Worm (Caenorhabditis elegans) whole organism, L1 larva: ENCODE data around the gene hmg-5.

Source experiments
- aha-1 ChIP-seq: fragments of 150-350 bp; optimal IDR thresholded peaks from 2 replicates; lab custom pipeline; 2014; ENCODE audit warnings: missing biosample characterization, missing genetic modification characterization
- aly-2 ChIP-seq: fragments of 150-350 bp; optimal IDR thresholded peaks from 2 replicates; lab custom pipeline; 2014; ENCODE audit warnings: missing biosample characterization, missing genetic modification characterization
- ceh-63 ChIP-seq: fragments of 200-800 bp; sonication (Bioruptor generic); optimal IDR thresholded peaks from 2 replicates; lab custom pipeline; 2018; ENCODE audit warnings: mild to moderate bottlenecking, missing genetic modification characterization, missing compliant biosample characterization
- ceh-82 ChIP-seq, 3 experiments: fragments of 150-350 bp in 1 of 3; sonication (generic microtip) in 2 of 3; optimal IDR thresholded peaks; 2 replicates each; lab custom pipeline; 2014 to 2017; ENCODE audit warnings: missing biosample characterization in 3 of 3, missing genetic modification characterization in 3 of 3
- dpl-1 ChIP-seq, 3 experiments: fragments of 150-350 bp in 2 of 3; sonication (generic microtip) in 1 of 3; optimal IDR thresholded peaks; 2 replicates each; lab custom pipeline; 2014 to 2017; ENCODE audit warnings: missing biosample characterization in 3 of 3, missing genetic modification characterization in 3 of 3, missing genetic modification reagents in 3 of 3
- elt-3 ChIP-seq, 6 experiments: fragments of 150-350 bp in 1 of 6; sonication (generic microtip); optimal IDR thresholded peaks; 2 replicates each; lab custom pipeline; 2017 to 2018; ENCODE audit warnings: missing biosample characterization in 6 of 6, missing genetic modification characterization in 6 of 6, inconsistent platforms in 1 of 6
- isw-1 ChIP-seq: fragments of 200-800 bp; sonication (Bioruptor generic); IDR thresholded peaks from 2 replicates; pipeline ENCODE4 v1.3.6; 2022; ENCODE audit warnings: missing genetic modification characterization, missing compliant biosample characterization
- lin-14 ChIP-seq: fragments of 200-800 bp; sonication (Bioruptor generic); optimal IDR thresholded peaks from 2 replicates; lab custom pipeline; 2018; ENCODE audit warnings: mild to moderate bottlenecking, missing genetic modification characterization, moderate library complexity, missing compliant biosample characterization
- lin-39 ChIP-seq: fragments of 150-350 bp; optimal IDR thresholded peaks from 2 replicates; lab custom pipeline; 2014; ENCODE audit warnings: missing biosample characterization, missing genetic modification reagents, missing genetic modification characterization
- lsy-2 ChIP-seq, 2 experiments: fragments of 150-350 bp; optimal IDR thresholded peaks; 2 replicates each; lab custom pipeline; 2014; ENCODE audit warnings: missing biosample characterization in 2 of 2, missing genetic modification characterization in 2 of 2
- nhr-12 ChIP-seq: sonication (generic microtip); optimal IDR thresholded peaks from 2 replicates; lab custom pipeline; 2017; ENCODE audit warnings: missing biosample characterization, missing genetic modification characterization
- nhr-237 ChIP-seq: fragments of 150-350 bp; optimal IDR thresholded peaks from 2 replicates; lab custom pipeline; 2014; ENCODE audit warnings: missing biosample characterization, missing genetic modification characterization
- skn-1 ChIP-seq: fragments of 150-350 bp; optimal IDR thresholded peaks from 2 replicates; lab custom pipeline; 2014; ENCODE audit warnings: missing biosample characterization, missing genetic modification characterization

ce11 chrIV:7651120-7651519 lies 5.1 kb upstream of the hmg-5 start, which contains the start of gene cima-1:
- TF ChIP-seq nhr-12 (no peak), lin-14 (no peak), lsy-2 (tag; optimal IDR thresholded peaks at IDR 0.05; lab: Kevin White, UChicago) (peak in 1 of 2 experiments; percentile 30), aha-1 (tag; lab: Kevin White, UChicago) (no peak), ceh-63 (GFP tag; lab: Kevin White, UChicago) (no peak), ceh-82 (tag; optimal IDR thresholded peaks at IDR 0.05; lab: Kevin White, UChicago) (no peak), skn-1 (tag; lab: Kevin White, UChicago) (no peak), elt-3 (tag; optimal IDR thresholded peaks at IDR 0.05; lab: Kevin White, UChicago) (peak in 5 of 6 experiments; percentile 6 to 92 (median 57)), lin-39 (no peak), dpl-1 (GFP tag; optimal IDR thresholded peaks at IDR 0.05; lab: Kevin White, UChicago) (no peak), isw-1 (no peak), aly-2 (tag; lab: Kevin White, UChicago) (no peak), nhr-237 (tag; lab: Kevin White, UChicago) (no peak)
